Worm (Caenorhabditis elegans): ENCODE measurements around the gene F46F5.8.

F46F5.8 gene

ce11 chrII:845618-846017 is 24.2 kb upstream of the F46F5.8 start, which contains the start of gene F28A10.7:
Gene F28A10.7, minus strand, starts transcription at chrII:845718.
- TF ChIP-seq F13H6.1 (tag; optimal IDR thresholded peaks at IDR 0.05) (no peak), zag-1 (tag; optimal IDR thresholded peaks at IDR 0.05) (no peak), nhr-10 (tag; optimal IDR thresholded peaks at IDR 0.05) (no peak)

ce11 chrII:843971-844370 is 22.6 kb upstream of the F46F5.8 start, which contains the start of gene F28A10.4:
Gene F28A10.4, plus strand, starts transcription at chrII:844271.
- TF ChIP-seq nhr-21 (tag; optimal IDR thresholded peaks at IDR 0.05) (no peak), F13H6.1 (tag; optimal IDR thresholded peaks at IDR 0.05) (no peak), nhr-77 (tag; optimal IDR thresholded peaks at IDR 0.05) (no peak), ZK546.5 (tag; optimal IDR thresholded peaks at IDR 0.05) (no peak), ceh-82 (tag; optimal IDR thresholded peaks at IDR 0.05) (no peak), nhr-25 (tag; optimal IDR thresholded peaks at IDR 0.05) (no peak), dmd-4 (tag; optimal IDR thresholded peaks at IDR 0.05) (no peak), ztf-4 (tag; optimal IDR thresholded peaks at IDR 0.05) (no peak), ztf-11 (tag; optimal IDR thresholded peaks at IDR 0.05) (no peak), elt-3 (tag; optimal IDR thresholded peaks at IDR 0.05) (no peak), egl-27 (tag; optimal IDR thresholded peaks at IDR 0.05) (no peak), fos-1 (tag; optimal IDR thresholded peaks at IDR 0.05) (no peak), crh-2 (tag; optimal IDR thresholded peaks at IDR 0.05) (no peak)

DNA sequence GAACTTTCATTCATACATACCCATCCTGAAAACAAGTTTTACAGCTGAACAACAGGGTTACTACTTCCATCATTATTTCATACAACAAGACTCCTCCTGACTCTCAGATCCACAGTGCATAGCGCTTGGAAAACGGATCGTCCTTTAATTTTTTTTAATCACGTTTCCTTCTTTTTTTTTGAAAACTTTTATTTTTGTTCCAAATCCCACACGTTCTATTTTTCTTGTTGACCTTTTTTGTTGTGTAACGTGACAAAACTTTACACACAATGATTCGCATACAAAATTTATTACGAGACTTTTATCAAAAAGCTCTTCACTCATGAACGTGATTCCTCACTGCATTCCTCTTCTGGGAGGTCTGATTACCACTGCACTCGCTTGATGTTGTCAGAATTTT is 18.7 kb upstream of the F46F5.8 start, which contains the start of gene clc-33:
Gene clc-33 (plus strand): TSS at position 301 of the 400 bp plus-strand sequence.
- no peak for TF ChIP-seq nhr-77 (tag; optimal IDR thresholded peaks at IDR 0.05)
- no peak for TF ChIP-seq ztf-1 (GFP tag; conservative IDR thresholded peaks at IDR 0.05)
- TF ChIP-seq egl-27 (tag; optimal IDR thresholded peaks at IDR 0.05) = no peak
- TF ChIP-seq mbf-1 (tag; optimal IDR thresholded peaks at IDR 0.05) = no peak
- no peak for TF ChIP-seq nhr-237 (tag; optimal IDR thresholded peaks at IDR 0.05)
- no peak for TF ChIP-seq nhr-25 (tag; optimal IDR thresholded peaks at IDR 0.05)
- no peak for TF ChIP-seq lin-39 (tag; optimal IDR thresholded peaks at IDR 0.05)
- TF ChIP-seq ztf-4 (tag; optimal IDR thresholded peaks at IDR 0.05) = no peak
- TF ChIP-seq ceh-82 (tag; optimal IDR thresholded peaks at IDR 0.05) = no peak
- TF ChIP-seq crh-2 (tag; optimal IDR thresholded peaks at IDR 0.05) = no peak
- TF ChIP-seq nhr-129 (tag; optimal IDR thresholded peaks at IDR 0.05) = no peak
- TF ChIP-seq fos-1 (tag; optimal IDR thresholded peaks at IDR 0.05) = no peak

DNA sequence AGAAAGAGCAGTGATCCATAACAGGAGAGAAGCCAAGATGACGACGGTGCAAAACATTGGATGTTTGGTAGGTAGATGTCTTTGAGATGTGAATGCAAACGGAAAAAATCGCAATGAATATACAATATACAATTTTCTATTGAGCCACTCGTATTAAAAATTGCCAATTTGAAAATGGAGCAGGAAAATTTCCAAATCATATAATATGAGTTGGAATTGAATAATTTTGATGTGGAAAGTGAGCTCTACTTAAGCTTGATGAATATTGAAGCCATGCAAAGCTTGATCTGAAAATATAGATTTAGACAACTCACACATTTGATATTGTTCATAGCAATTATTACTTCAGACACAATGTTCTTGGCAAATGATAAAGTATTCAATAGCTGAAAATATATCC is 17.0 kb upstream of the F46F5.8 start, which contains the start of gene F28A10.8:
Gene F28A10.8 (minus strand): TSS at position 101 of the 400 bp plus-strand sequence.
- TF ChIP-seq ceh-16 (tag; optimal IDR thresholded peaks at IDR 0.05) (no peak), crh-2 (tag; optimal IDR thresholded peaks at IDR 0.05) (no peak), elt-3 (tag; optimal IDR thresholded peaks at IDR 0.05) (no peak), mab-5 (tag; optimal IDR thresholded peaks at IDR 0.05) (no peak), R02D3.7 (tag; optimal IDR thresholded peaks at IDR 0.05) (no peak), nhr-21 (tag; optimal IDR thresholded peaks at IDR 0.05) (no peak), ztf-1 (GFP tag; conservative IDR thresholded peaks at IDR 0.05) (no peak), nhr-12 (tag; optimal IDR thresholded peaks at IDR 0.05) (no peak), nhr-25 (tag; optimal IDR thresholded peaks at IDR 0.05) (no peak), elt-1 (tag; optimal IDR thresholded peaks at IDR 0.05) (no peak), F13H6.1 (tag; optimal IDR thresholded peaks at IDR 0.05) (no peak), blmp-1 (tag; optimal IDR thresholded peaks at IDR 0.05; ENCODE audit: insufficient read depth) (no peak), ZK546.5 (tag; optimal IDR thresholded peaks at IDR 0.05) (no peak), mbf-1 (tag; optimal IDR thresholded peaks at IDR 0.05) (no peak), gmeb-1 (tag; optimal IDR thresholded peaks at IDR 0.05) (no peak), sem-4 (tag; optimal IDR thresholded peaks at IDR 0.05) (no peak), nhr-6 (tag; optimal IDR thresholded peaks at IDR 0.05) (no peak), sma-9 (GFP tag; optimal IDR thresholded peaks at IDR 0.05) (no peak), sma-9 (tag; optimal IDR thresholded peaks at IDR 0.05) (no peak), mdl-1 (tag; optimal IDR thresholded peaks at IDR 0.05) (no peak), ztf-4 (tag; optimal IDR thresholded peaks at IDR 0.05) (no peak)

- TF ChIP-seq ztf-11 (tag; optimal IDR thresholded peaks at IDR 0.05) (no peak), Y55F3AM.14 (GFP tag; optimal IDR thresholded peaks at IDR 0.05) (no peak), R02D3.7 (tag; optimal IDR thresholded peaks at IDR 0.05) (no peak), nhr-237 (tag; optimal IDR thresholded peaks at IDR 0.05) (no peak), nhr-12 (tag; optimal IDR thresholded peaks at IDR 0.05) (no peak), zag-1 (tag; optimal IDR thresholded peaks at IDR 0.05) (no peak), sem-4 (tag; optimal IDR thresholded peaks at IDR 0.05) (no peak), elt-1 (tag; optimal IDR thresholded peaks at IDR 0.05) (no peak), mbf-1 (tag; optimal IDR thresholded peaks at IDR 0.05) (no peak), sma-3 (GFP tag; optimal IDR thresholded peaks at IDR 0.05) (no peak), sma-9 (GFP tag; optimal IDR thresholded peaks at IDR 0.05) (no peak), sma-9 (tag; optimal IDR thresholded peaks at IDR 0.05) (no peak), ceh-82 (tag; optimal IDR thresholded peaks at IDR 0.05) (no peak), nhr-21 (tag; optimal IDR thresholded peaks at IDR 0.05) (no peak)
Measured at ce11 chrII:825521-825920, 4.1 kb upstream of the F46F5.8 start, which contains the start of gene F28A10.1. Gene F28A10.1, plus strand, starts transcription at chrII:825821.

Measured in whole organism, L2 larva.